Worm (Caenorhabditis elegans): ENCODE results near the gene T08D10.4.
A peak's percentile ranks its signal among the peaks of the same experiment; 100 is the strongest.

T08D10.4 gene

ce11 chrX:11983576-11984061, 30.5 kb upstream of the T08D10.4 start, which contains the start of gene C49F5.3:
TSS of gene C49F5.3 (minus strand) at chrX:11983626.
- TF ChIP-seq ref-1 (GFP tag; conservative IDR thresholded peaks at IDR 0.05), result no peak
- TF ChIP-seq T22C8.4 (GFP tag; IDR thresholded peaks at IDR 0.05), result no peak
- TF ChIP-seq cog-1 (tag; optimal IDR thresholded peaks at IDR 0.05), result no peak
- no peak for TF ChIP-seq flt-1 (GFP tag; IDR thresholded peaks at IDR 0.05)
- TF ChIP-seq ztf-23 (GFP tag; IDR thresholded peaks at IDR 0.05), result no peak
- TF ChIP-seq ztf-29 (GFP tag; IDR thresholded peaks at IDR 0.05), result no peak
- TF ChIP-seq med-1 (GFP tag; optimal IDR thresholded peaks at IDR 0.05; ENCODE audit: insufficient read depth), result no peak
- no peak for TF ChIP-seq klf-2 (GFP tag; conservative IDR thresholded peaks at IDR 0.05)
- no peak for TF ChIP-seq tab-1 (GFP tag; IDR thresholded peaks at IDR 0.05)

DNA sequence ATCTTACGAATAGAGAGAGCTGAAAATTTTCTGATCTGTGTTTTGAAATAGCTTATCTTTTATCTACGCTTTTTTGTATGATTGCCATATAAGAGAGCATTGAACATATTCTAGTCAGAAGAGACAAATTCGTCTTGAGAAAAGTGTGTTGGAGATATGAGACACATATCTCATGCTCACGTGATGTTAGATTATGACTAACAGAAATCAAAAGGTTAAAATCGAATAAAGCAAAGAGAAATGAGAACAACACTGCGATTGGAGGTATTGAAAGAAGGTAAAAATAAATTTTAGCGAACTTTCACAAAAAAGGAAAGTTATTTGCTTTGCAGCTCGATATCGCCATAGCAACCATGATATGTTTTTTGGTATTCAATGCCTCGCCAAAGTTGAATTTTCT, 28.9 kb upstream of the T08D10.4 start, which contains the start of gene nhr-167:
Gene nhr-167, minus strand, starts transcription at position 21 of the 400 bp plus-strand sequence.
- TF ChIP-seq med-1 (GFP tag; optimal IDR thresholded peaks at IDR 0.05; ENCODE audit: insufficient read depth), result no peak
- TF ChIP-seq ztf-23 (GFP tag; IDR thresholded peaks at IDR 0.05), result no peak
- TF ChIP-seq cog-1 (tag; optimal IDR thresholded peaks at IDR 0.05), result no peak
- TF ChIP-seq tab-1 (GFP tag; IDR thresholded peaks at IDR 0.05), result no peak
- TF ChIP-seq flt-1 (GFP tag; IDR thresholded peaks at IDR 0.05), result no peak
- no peak for TF ChIP-seq ztf-29 (GFP tag; IDR thresholded peaks at IDR 0.05)
- TF ChIP-seq klf-2 (GFP tag; conservative IDR thresholded peaks at IDR 0.05), result no peak

ce11 chrX:11974629-11975085, 21.5 kb upstream of the T08D10.4 start, which contains the start of gene set-6:
TSS of gene set-6 (minus strand) at chrX:11974679.
- peak; percentile 60; the same call in 1 of the 2 replicates for TF ChIP-seq T22C8.4 (GFP tag; IDR thresholded peaks at IDR 0.05)
- no peak for TF ChIP-seq ztf-23 (GFP tag; IDR thresholded peaks at IDR 0.05)

ce11 chrX:11971323-11971722, 18.2 kb upstream of the T08D10.4 start:
- TF ChIP-seq flt-1 (GFP tag; IDR thresholded peaks at IDR 0.05) (no peak), cog-1 (tag; optimal IDR thresholded peaks at IDR 0.05) (no peak), ztf-23 (GFP tag; IDR thresholded peaks at IDR 0.05) (no peak), T22C8.4 (GFP tag; IDR thresholded peaks at IDR 0.05) (no peak), klf-2 (GFP tag; conservative IDR thresholded peaks at IDR 0.05) (no peak), ztf-29 (GFP tag; IDR thresholded peaks at IDR 0.05) (no peak), med-1 (GFP tag; optimal IDR thresholded peaks at IDR 0.05; ENCODE audit: insufficient read depth) (no peak), ref-1 (GFP tag; conservative IDR thresholded peaks at IDR 0.05) (no peak), tab-1 (GFP tag; IDR thresholded peaks at IDR 0.05) (no peak)

DNA sequence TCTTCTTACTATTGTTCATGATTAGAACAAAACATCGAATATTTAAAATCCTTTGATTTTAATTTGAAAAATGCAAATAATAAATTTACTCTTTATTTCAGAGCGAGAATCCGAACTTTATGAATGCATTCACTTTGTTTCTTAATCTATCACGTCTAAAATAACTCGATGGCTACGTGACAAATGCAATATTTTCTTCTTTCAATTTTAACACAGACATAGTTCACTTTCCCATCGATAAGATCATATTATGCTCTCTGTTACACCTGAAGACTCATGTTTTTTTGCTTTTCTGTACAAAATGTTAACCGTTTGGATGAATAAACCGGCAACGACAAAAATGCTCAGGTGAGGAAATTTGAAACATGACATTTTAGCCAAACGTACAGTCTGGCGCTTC, 16.4 kb upstream of the T08D10.4 start:
- TF ChIP-seq ref-1 (GFP tag; conservative IDR thresholded peaks at IDR 0.05) (no peak), tab-1 (GFP tag; IDR thresholded peaks at IDR 0.05) (no peak), med-1 (GFP tag; optimal IDR thresholded peaks at IDR 0.05; ENCODE audit: insufficient read depth) (no peak), cog-1 (tag; optimal IDR thresholded peaks at IDR 0.05) (no peak), ztf-23 (GFP tag; IDR thresholded peaks at IDR 0.05) (no peak), T22C8.4 (GFP tag; IDR thresholded peaks at IDR 0.05) (no peak), ztf-29 (GFP tag; IDR thresholded peaks at IDR 0.05) (no peak), klf-2 (GFP tag; conservative IDR thresholded peaks at IDR 0.05) (no peak), flt-1 (GFP tag; IDR thresholded peaks at IDR 0.05) (no peak)

- TF ChIP-seq flt-1 (GFP tag; IDR thresholded peaks at IDR 0.05), result no peak
These were observed 16.0 kb upstream of the T08D10.4 start for ce11 chrX:11969085-11969484.

ce11 chrX:11968024-11968598, 15.0 kb upstream of the T08D10.4 start:
- TF ChIP-seq ztf-29 (GFP tag; IDR thresholded peaks at IDR 0.05), result no peak
- TF ChIP-seq klf-2 (GFP tag; conservative IDR thresholded peaks at IDR 0.05), result no peak
- no peak for TF ChIP-seq T22C8.4 (GFP tag; IDR thresholded peaks at IDR 0.05)
- no peak for TF ChIP-seq tab-1 (GFP tag; IDR thresholded peaks at IDR 0.05)
- no peak for TF ChIP-seq ztf-23 (GFP tag; IDR thresholded peaks at IDR 0.05)
- no peak for TF ChIP-seq flt-1 (GFP tag; IDR thresholded peaks at IDR 0.05)
- no peak for TF ChIP-seq ref-1 (GFP tag; conservative IDR thresholded peaks at IDR 0.05)
- no peak for TF ChIP-seq med-1 (GFP tag; optimal IDR thresholded peaks at IDR 0.05; ENCODE audit: insufficient read depth)

DNA sequence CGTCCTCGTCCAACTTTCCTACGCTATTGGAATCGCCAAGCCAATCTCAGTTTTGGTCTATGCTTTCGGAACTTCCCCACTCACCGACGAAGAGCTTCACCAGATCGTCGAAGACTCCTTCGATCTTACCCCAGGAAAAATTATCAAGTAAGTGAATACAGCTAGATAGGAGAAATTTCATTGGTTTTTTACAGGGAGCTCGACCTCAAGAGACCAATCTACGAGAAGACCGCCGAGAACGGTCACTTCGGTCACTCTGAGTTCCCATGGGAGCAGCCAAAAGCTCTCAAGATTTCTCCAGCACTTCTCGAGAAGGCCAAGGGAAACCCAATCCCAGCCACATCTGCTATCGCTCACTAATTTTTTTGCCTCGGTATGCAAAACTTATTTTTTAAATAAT, 13.9 kb upstream of the T08D10.4 start:
- TF ChIP-seq ztf-23 (GFP tag; IDR thresholded peaks at IDR 0.05), result no peak

DNA sequence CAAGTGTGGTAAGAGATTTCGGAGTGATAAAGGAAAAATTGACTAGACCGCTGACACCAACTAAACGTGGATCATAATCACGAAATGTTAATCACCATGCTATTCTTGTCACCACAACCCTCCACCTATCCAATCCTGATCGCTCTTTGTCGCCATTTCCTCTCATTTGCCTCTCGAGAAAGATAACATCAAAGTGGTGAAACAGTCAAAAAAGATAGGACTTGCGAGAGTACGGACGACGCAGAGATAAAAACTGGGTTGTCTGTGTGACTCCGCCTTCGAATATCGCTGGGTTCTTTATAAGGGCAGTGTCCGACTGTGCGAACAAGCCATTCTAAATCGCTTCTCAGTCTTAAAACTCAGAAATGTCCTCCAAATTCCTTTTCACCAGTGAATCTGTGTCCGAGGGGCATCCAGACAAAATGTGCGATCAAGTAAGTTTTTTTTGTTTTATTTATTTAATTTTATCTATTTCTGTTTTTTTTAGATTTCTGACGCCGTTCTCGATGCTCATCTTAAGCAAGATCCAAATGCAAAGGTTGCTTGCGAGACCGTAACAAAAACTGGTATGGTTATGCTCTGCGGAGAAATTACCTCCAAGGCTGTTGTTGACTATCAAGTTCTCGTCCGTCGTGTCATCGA, 12.7 kb upstream of the T08D10.4 start, which contains the start of gene sams-1:
Gene sams-1, plus strand, starts transcription at position 300 of the 642 bp plus-strand sequence.
- TF ChIP-seq T22C8.4 (GFP tag; IDR thresholded peaks at IDR 0.05) (no peak), ztf-23 (GFP tag; IDR thresholded peaks at IDR 0.05) (no peak), cog-1 (tag; optimal IDR thresholded peaks at IDR 0.05) (no peak), ztf-29 (GFP tag; IDR thresholded peaks at IDR 0.05) (no peak)

ce11 chrX:11965163-11965562, 12.0 kb upstream of the T08D10.4 start:
- TF ChIP-seq T22C8.4 (GFP tag; IDR thresholded peaks at IDR 0.05) (no peak), ref-1 (GFP tag; conservative IDR thresholded peaks at IDR 0.05) (no peak), flt-1 (GFP tag; IDR thresholded peaks at IDR 0.05) (no peak), tab-1 (GFP tag; IDR thresholded peaks at IDR 0.05) (no peak), ztf-23 (GFP tag; IDR thresholded peaks at IDR 0.05) (no peak), med-1 (GFP tag; optimal IDR thresholded peaks at IDR 0.05; ENCODE audit: insufficient read depth) (no peak), cog-1 (tag; optimal IDR thresholded peaks at IDR 0.05) (no peak), ztf-29 (GFP tag; IDR thresholded peaks at IDR 0.05) (no peak)

Data from whole organism, midembryonic.